Worm (Caenorhabditis elegans) whole organism, mixed stage, embryonic: Measurements from ENCODE around the gene add-2.

Source experiments
- M03D4.4 ChIP-seq: sonication (generic microtip); optimal IDR thresholded peaks from 2 replicates; lab custom pipeline; 2017; ENCODE audit warnings: mild to moderate bottlenecking, missing genetic modification characterization, missing compliant biosample characterization
- bed-3 ChIP-seq: fragments of 200-800 bp; sonication (Bioruptor generic); optimal IDR thresholded peaks from 3 replicates; lab custom pipeline; 2018; ENCODE audit warnings: mild to moderate bottlenecking, missing genetic modification characterization, moderate library complexity, missing compliant biosample characterization
- blmp-1 ChIP-seq: fragments of 150-350 bp; optimal IDR thresholded peaks from 2 replicates; lab custom pipeline; 2014; ENCODE audit warnings: missing biosample characterization, missing genetic modification characterization
- ceh-39 ChIP-seq: fragments of 150-350 bp; optimal IDR thresholded peaks from 2 replicates; lab custom pipeline; 2014; ENCODE audit warnings: missing biosample characterization, missing genetic modification characterization
- ceh-43 ChIP-seq: fragments of 200-800 bp; sonication (Bioruptor generic); optimal IDR thresholded peaks from 2 replicates; lab custom pipeline; 2018; ENCODE audit warnings: mild to moderate bottlenecking, missing genetic modification characterization, moderate library complexity, missing compliant biosample characterization
- ceh-83 ChIP-seq: fragments of 200-800 bp; sonication (Bioruptor generic); optimal IDR thresholded peaks from 2 replicates; lab custom pipeline; 2018; ENCODE audit warnings: mild to moderate bottlenecking, missing genetic modification characterization, missing compliant biosample characterization
- ces-1 ChIP-seq: fragments of 150-350 bp; optimal IDR thresholded peaks from 2 replicates; lab custom pipeline; 2014; ENCODE audit warnings: missing biosample characterization, missing genetic modification reagents, missing genetic modification characterization
- cnd-1 ChIP-seq: fragments of 200-800 bp; sonication (Bioruptor generic); optimal IDR thresholded peaks from 2 replicates; lab custom pipeline; 2018; ENCODE audit warnings: mild to moderate bottlenecking, missing genetic modification characterization, missing compliant biosample characterization
- drap-1 ChIP-seq: fragments of 200-800 bp; sonication (Bioruptor generic); optimal IDR thresholded peaks from 3 replicates; lab custom pipeline; 2018; ENCODE audit warnings: mild to moderate bottlenecking, missing genetic modification characterization, missing compliant biosample characterization
- elt-1 ChIP-seq: sonication (generic microtip); optimal IDR thresholded peaks from 2 replicates; lab custom pipeline; 2017; ENCODE audit warnings: missing genetic modification characterization, mild to moderate bottlenecking, missing compliant biosample characterization, antibody characterized with exemption, moderate library complexity, borderline replicate concordance; ENCODE audit not compliant: insufficient read depth
- elt-3 ChIP-seq: fragments of 150-350 bp; optimal IDR thresholded peaks from 2 replicates; lab custom pipeline; 2014; ENCODE audit warnings: missing biosample characterization, missing genetic modification characterization
- flh-1 ChIP-seq: fragments of 200-800 bp; sonication (Bioruptor generic); optimal IDR thresholded peaks from 2 replicates; lab custom pipeline; 2018; ENCODE audit warnings: mild to moderate bottlenecking, missing genetic modification characterization, moderate library complexity, missing compliant biosample characterization
- ham-2 ChIP-seq: fragments of 200-800 bp; sonication (Bioruptor generic); optimal IDR thresholded peaks from 2 replicates; lab custom pipeline; 2018; ENCODE audit warnings: mild to moderate bottlenecking, missing genetic modification characterization, missing compliant biosample characterization
- hlh-1 ChIP-seq: fragments of 150-350 bp; optimal IDR thresholded peaks from 2 replicates; lab custom pipeline; 2014; ENCODE audit warnings: missing biosample characterization, missing genetic modification reagents, missing genetic modification characterization
- lin-13 ChIP-seq: fragments of 150-350 bp; optimal IDR thresholded peaks from 2 replicates; lab custom pipeline; 2014; ENCODE audit warnings: missing biosample characterization, missing genetic modification characterization
- lin-32 ChIP-seq: fragments of 200-800 bp; sonication (Bioruptor generic); optimal IDR thresholded peaks from 2 replicates; lab custom pipeline; 2018; ENCODE audit warnings: mild to moderate bottlenecking, missing genetic modification characterization, missing compliant biosample characterization
- lsy-2 ChIP-seq: fragments of 150-350 bp; optimal IDR thresholded peaks from 2 replicates; lab custom pipeline; 2014; ENCODE audit warnings: missing biosample characterization, missing genetic modification characterization
- mab-5 ChIP-seq: fragments of 150-350 bp; optimal IDR thresholded peaks from 2 replicates; lab custom pipeline; 2014; ENCODE audit warnings: missing biosample characterization, missing genetic modification characterization
- mep-1 ChIP-seq: fragments of 150-350 bp; optimal IDR thresholded peaks from 2 replicates; lab custom pipeline; 2017; ENCODE audit warnings: missing biosample characterization, missing genetic modification reagents, missing genetic modification characterization, inconsistent platforms
- mls-2 ChIP-seq: sonication (generic microtip); optimal IDR thresholded peaks from 2 replicates; lab custom pipeline; 2016; ENCODE audit warnings: mild to moderate bottlenecking, missing genetic modification characterization, moderate library complexity, missing compliant biosample characterization
- nhr-12 ChIP-seq: fragments of 150-350 bp; optimal IDR thresholded peaks from 2 replicates; lab custom pipeline; 2014; ENCODE audit warnings: missing biosample characterization, missing genetic modification characterization
- nhr-2 ChIP-seq: fragments of 150-350 bp; optimal IDR thresholded peaks from 2 replicates; lab custom pipeline; 2014; ENCODE audit warnings: missing biosample characterization, missing genetic modification characterization
- nhr-237 ChIP-seq: fragments of 150-350 bp; optimal IDR thresholded peaks from 2 replicates; lab custom pipeline; 2014; ENCODE audit warnings: missing biosample characterization, missing genetic modification characterization
- nhr-28 ChIP-seq: fragments of 150-350 bp; optimal IDR thresholded peaks from 2 replicates; lab custom pipeline; 2014; ENCODE audit warnings: missing biosample characterization, missing genetic modification characterization
- nhr-76 ChIP-seq: sonication (generic microtip); optimal IDR thresholded peaks from 2 replicates; lab custom pipeline; 2017; ENCODE audit warnings: missing biosample characterization, missing genetic modification characterization
- pha-4 ChIP-seq: fragments of 150-350 bp; optimal IDR thresholded peaks from 2 replicates; lab custom pipeline; 2018; ENCODE audit warnings: missing biosample characterization, missing genetic modification reagents, missing genetic modification characterization
- sem-2 ChIP-seq: fragments of 200-800 bp; sonication (Bioruptor generic); optimal IDR thresholded peaks from 2 replicates; lab custom pipeline; 2018; ENCODE audit warnings: mild to moderate bottlenecking, missing genetic modification characterization, missing compliant biosample characterization
- snpc-4 ChIP-seq: fragments of 150-350 bp; optimal IDR thresholded peaks from 2 replicates; lab custom pipeline; 2014; ENCODE audit warnings: missing biosample characterization, missing genetic modification characterization
- sptf-1 ChIP-seq: sonication (generic microtip); optimal IDR thresholded peaks from 2 replicates; lab custom pipeline; 2017; ENCODE audit warnings: mild to moderate bottlenecking, missing genetic modification characterization, moderate library complexity, missing compliant biosample characterization
- tbx-8 ChIP-seq: fragments of 200-800 bp; sonication (Bioruptor generic); optimal IDR thresholded peaks from 2 replicates; lab custom pipeline; 2018; ENCODE audit warnings: mild to moderate bottlenecking, missing genetic modification characterization, moderate library complexity, missing compliant biosample characterization
- unc-120 ChIP-seq: sonication (generic microtip); optimal IDR thresholded peaks from 2 replicates; lab custom pipeline; 2017; ENCODE audit warnings: missing genetic modification characterization, missing compliant biosample characterization; ENCODE audit not compliant: poor library complexity, severe bottlenecking
- unc-39 ChIP-seq: fragments of 150-350 bp; optimal IDR thresholded peaks from 2 replicates; lab custom pipeline; 2014; ENCODE audit warnings: missing biosample characterization, missing genetic modification characterization
- unc-62 ChIP-seq: fragments of 150-350 bp; optimal IDR thresholded peaks from 2 replicates; lab custom pipeline; 2014; ENCODE audit warnings: missing biosample characterization, missing genetic modification reagents, missing genetic modification characterization
- zip-8 ChIP-seq: fragments of 150-350 bp; optimal IDR thresholded peaks from 2 replicates; lab custom pipeline; 2014; ENCODE audit warnings: missing biosample characterization, missing genetic modification characterization
- ztf-11 ChIP-seq: fragments of 150-350 bp; optimal IDR thresholded peaks from 2 replicates; lab custom pipeline; 2014; ENCODE audit warnings: missing biosample characterization, missing genetic modification characterization

add-2 gene

DNA sequence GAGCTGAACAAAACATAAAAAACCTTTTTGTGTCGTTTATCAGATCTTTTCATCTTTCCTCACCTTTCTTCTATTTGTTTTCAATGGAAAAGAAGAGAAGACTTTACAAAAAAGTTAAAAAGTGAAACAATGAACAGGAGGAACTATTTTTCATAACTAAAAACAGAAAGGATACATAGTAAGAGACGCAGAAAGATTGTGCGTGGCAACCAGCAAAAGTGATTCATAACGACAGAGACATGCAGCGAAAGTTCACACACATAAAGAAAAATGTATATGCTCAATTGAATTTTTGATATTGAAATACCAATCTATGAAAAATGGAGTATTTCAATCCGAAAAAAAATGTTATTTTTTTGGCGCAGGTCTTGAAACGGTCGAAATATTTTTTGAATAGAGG, 23.3 kb downstream of the add-2 start:
- TF ChIP-seq blmp-1, result peak; percentile 47
- no peak for TF ChIP-seq nhr-76 (tag; lab: Kevin White, UChicago)
- TF ChIP-seq flh-1 (GFP tag; lab: Kevin White, UChicago), result no peak

DNA sequence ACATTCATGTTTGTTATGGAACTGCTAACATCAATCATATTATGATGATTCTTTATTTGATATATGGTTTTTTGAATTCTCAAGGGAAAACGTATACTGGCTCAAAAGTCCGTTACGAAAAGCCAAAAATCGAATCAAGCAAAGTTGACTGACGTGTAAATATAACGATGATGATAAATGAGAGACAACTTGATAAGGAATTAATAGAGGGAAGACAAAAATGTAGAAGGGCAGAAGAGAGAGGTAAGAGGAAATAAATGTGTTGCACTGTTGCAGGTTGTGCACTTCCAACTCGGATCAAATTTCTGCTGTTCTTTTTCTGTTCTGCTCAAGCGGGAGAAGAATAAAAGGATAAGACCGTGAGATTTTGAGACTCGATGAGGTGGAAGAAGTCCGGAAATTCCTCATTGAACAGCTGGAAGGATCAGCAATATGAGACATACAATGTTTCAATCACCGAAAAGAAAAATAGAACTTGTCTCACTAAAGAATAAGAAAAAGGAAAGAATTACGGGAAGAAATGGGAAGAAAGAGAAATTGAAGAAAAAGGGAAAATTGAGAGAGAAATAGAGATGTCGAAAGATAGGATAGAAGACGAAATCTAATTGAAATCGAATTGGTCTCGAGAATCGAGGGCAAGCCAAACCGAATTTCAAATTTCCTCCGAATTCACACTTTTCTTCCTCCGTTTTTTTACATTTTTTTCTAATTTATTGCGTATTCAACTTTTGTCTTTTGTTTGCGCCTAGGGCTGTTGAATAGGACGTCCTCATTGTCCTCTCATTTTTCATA, 26.9 kb downstream of the add-2 start:
- TF ChIP-seq flh-1 (GFP tag; lab: Kevin White, UChicago) (no peak), ces-1 (GFP tag; lab: Kevin White, UChicago) (peak; percentile 97), blmp-1 (peak; percentile 80)

DNA sequence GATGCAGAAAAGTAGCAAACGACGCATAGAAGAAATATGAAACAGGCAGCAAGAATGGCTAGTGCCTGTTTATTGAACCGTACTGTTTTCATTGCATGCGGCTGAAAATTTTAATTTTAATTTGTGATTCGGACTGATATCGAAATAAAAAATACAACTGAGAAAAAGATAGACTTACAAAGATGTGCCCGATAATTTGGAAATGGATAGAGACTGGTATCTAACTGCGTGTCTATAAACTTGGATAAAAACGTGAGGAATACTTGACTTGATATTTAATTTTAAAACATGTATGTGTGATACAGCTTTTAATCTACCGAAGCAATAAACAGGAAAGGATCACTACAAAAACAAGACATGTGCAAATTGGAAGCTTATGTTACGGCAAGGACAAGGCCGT, 27.8 kb downstream of the add-2 start, which contains the start of gene mans-2:
Gene mans-2, minus strand, starts transcription at position 101 of the 400 bp plus-strand sequence.
- no peak for TF ChIP-seq hlh-1 (tag; lab: Kevin White, UChicago)
- TF ChIP-seq elt-3 (tag; lab: Kevin White, UChicago), result no peak
- no peak for TF ChIP-seq lin-32
- no peak for TF ChIP-seq snpc-4 (tag; lab: Kevin White, UChicago)
- no peak for TF ChIP-seq ceh-43

DNA sequence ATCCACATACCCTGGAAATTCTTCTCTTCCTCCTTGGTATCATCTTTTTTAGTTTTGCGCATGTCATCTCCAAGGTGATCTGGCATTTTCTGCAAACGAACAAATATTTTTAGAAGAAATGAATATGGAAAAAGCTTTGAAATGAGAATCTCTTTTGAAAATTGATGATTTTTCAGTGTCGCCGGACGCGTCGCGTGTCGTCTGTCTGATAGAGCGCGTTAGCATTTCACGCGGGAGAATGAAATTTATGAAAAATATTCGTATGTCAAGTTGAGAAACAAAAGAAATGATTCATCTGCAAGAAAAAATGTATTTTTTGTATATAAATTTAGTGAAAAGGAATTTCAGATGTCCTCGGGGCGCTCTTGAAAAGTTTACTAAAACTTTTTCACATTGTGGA, 30.9 kb downstream of the add-2 start, which contains the start of gene rpt-1:
Gene rpt-1, minus strand, starts transcription at position 89 of the 400 bp plus-strand sequence.
- TF ChIP-seq elt-1 (no peak), unc-62 (GFP tag; lab: Kevin White, UChicago) (peak; percentile 17), ces-1 (GFP tag; lab: Kevin White, UChicago) (peak; percentile 52), lin-13 (tag; lab: Kevin White, UChicago) (peak; percentile 70), pha-4 (peak; percentile 33), hlh-1 (tag; lab: Kevin White, UChicago) (peak; percentile 44), ceh-83 (GFP tag; lab: Kevin White, UChicago) (peak; percentile 0), nhr-237 (tag; lab: Kevin White, UChicago) (peak; percentile 68), sptf-1 (peak; percentile 35), sem-2 (GFP tag; lab: Kevin White, UChicago) (no peak), mep-1 (tag; lab: Kevin White, UChicago) (peak; percentile 69), tbx-8 (GFP tag; lab: Kevin White, UChicago) (no peak), lsy-2 (tag; lab: Kevin White, UChicago) (peak; percentile 50)

DNA sequence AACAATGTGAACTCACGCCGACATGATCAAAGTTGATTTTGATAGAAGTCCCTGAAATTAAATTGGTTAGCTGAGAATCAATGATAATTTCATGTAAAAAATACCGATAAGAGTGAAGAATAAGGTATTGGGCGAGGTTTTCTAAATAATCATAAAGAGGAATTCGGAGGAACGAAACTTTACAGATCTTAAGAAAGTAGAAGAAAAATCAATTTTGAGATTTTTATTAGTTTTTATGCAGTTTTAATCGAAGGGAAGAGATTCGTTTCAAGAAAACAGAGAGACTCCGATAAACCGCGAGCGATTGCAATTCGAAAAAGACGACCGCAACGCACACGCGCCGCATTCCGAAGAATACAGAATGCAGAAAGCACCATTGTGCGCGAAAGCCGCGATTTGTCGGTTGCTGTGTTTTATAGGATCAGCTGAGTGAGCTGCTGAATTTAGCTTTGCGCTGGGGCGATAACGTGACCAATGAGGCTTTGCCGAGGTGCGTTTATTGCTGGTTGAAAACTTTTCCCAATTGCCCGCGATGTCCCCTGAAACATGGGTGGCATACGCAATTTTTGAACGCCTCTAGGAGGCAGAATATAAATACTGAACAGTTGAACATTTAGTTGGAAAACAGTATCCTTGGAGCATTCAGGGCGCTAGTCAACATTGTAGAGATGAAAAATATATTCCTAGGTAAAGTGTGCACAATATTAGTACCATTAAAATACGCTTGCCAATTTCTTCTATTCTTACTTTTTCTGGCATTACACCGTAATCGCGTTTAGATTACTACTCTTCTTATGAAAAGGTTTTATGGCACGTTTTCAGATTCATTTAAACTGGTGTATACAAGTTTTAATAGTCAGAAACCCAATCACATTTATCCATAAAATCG, 33.3 kb downstream of the add-2 start, which contains the start of gene snr-4:
Gene snr-4, minus strand, starts transcription at position 51 of the 889 bp plus-strand sequence.
- TF ChIP-seq mab-5 (tag; lab: Kevin White, UChicago), result no peak
- no peak for TF ChIP-seq snpc-4 (tag; lab: Kevin White, UChicago)
- TF ChIP-seq nhr-12 (tag; lab: Kevin White, UChicago), result peak; percentile 44
- TF ChIP-seq ceh-83 (GFP tag; lab: Kevin White, UChicago), result peak; percentile 66
- TF ChIP-seq elt-1, result peak; percentile 31
- TF ChIP-seq sptf-1, result peak; percentile 72
- peak; percentile 49 for TF ChIP-seq nhr-237 (tag; lab: Kevin White, UChicago)
- peak; percentile 93 for TF ChIP-seq lin-13 (tag; lab: Kevin White, UChicago)
- peak; percentile 51 for TF ChIP-seq sem-2 (GFP tag; lab: Kevin White, UChicago)
- TF ChIP-seq M03D4.4 (tag; lab: Kevin White, UChicago), result peak; percentile 53
- TF ChIP-seq ceh-43, result no peak
- peak; percentile 82 for TF ChIP-seq drap-1 (GFP tag; lab: Kevin White, UChicago)
- no peak for TF ChIP-seq unc-39 (tag; lab: Kevin White, UChicago)
- no peak for TF ChIP-seq lin-32
- TF ChIP-seq ces-1 (GFP tag; lab: Kevin White, UChicago), result peak; percentile 65
- TF ChIP-seq mep-1 (tag; lab: Kevin White, UChicago), result peak; percentile 81
- peak; percentile 54 for TF ChIP-seq ztf-11 (tag; lab: Kevin White, UChicago)
- TF ChIP-seq unc-62 (GFP tag; lab: Kevin White, UChicago), result peak; percentile 25
- TF ChIP-seq nhr-76 (tag; lab: Kevin White, UChicago), result no peak
- TF ChIP-seq flh-1 (GFP tag; lab: Kevin White, UChicago), result no peak
- peak; percentile 71 for TF ChIP-seq unc-120 (tag; lab: Kevin White, UChicago)
- peak; percentile 81 for TF ChIP-seq lsy-2 (tag; lab: Kevin White, UChicago)
- peak; percentile 41 for TF ChIP-seq mls-2 (tag; lab: Kevin White, UChicago)
- peak; percentile 92 for TF ChIP-seq pha-4
- no peak for TF ChIP-seq blmp-1
- peak; percentile 64 for TF ChIP-seq tbx-8 (GFP tag; lab: Kevin White, UChicago)
- no peak for TF ChIP-seq nhr-28
- TF ChIP-seq bed-3, result no peak
- TF ChIP-seq cnd-1 (tag; lab: Kevin White, UChicago), result peak; percentile 57
- peak; percentile 92 for TF ChIP-seq ceh-39 (tag; lab: Kevin White, UChicago)
- TF ChIP-seq elt-3 (tag; lab: Kevin White, UChicago), result no peak
- peak; percentile 76 for TF ChIP-seq ham-2 (GFP tag; lab: Kevin White, UChicago)
- no peak for TF ChIP-seq zip-8
- no peak for TF ChIP-seq nhr-2 (tag; lab: Kevin White, UChicago)
- peak; percentile 35 for TF ChIP-seq hlh-1 (tag; lab: Kevin White, UChicago)
